Worm (Caenorhabditis elegans): Measurements from ENCODE around the gene F31F7.2.

F31F7.2 gene

ce11 chrV:6224984-6225617 is 45.6 kb upstream of the F31F7.2 start (continued):
- TF ChIP-seq lsy-2 (tag; optimal IDR thresholded peaks at IDR 0.05) (peak in 1 of 2 experiments; percentile 36), snpc-1.2 (GFP tag; IDR thresholded peaks at IDR 0.05) (no peak), lim-7 (GFP tag; IDR thresholded peaks at IDR 0.05) (no peak), gei-8 (GFP tag; optimal IDR thresholded peaks at IDR 0.05) (no peak), hif-1 (tag; optimal IDR thresholded peaks at IDR 0.05) (no peak), nhr-48 (tag; optimal IDR thresholded peaks at IDR 0.05) (no peak), dve-1 (tag; optimal IDR thresholded peaks at IDR 0.05; ENCODE audit: insufficient read depth) (peak; percentile 0), hlh-11 (tag; optimal IDR thresholded peaks at IDR 0.05) (no peak), nhr-42 (GFP tag; IDR thresholded peaks at IDR 0.05) (0 out of 2 replicates have a peak, but pooled peaks have one; percentile 4), nhr-76 (tag; optimal IDR thresholded peaks at IDR 0.05) (no peak), aha-1 (tag) (peak; percentile 94), lin-13 (GFP tag; optimal IDR thresholded peaks at IDR 0.05) (no peak), ztf-11 (tag; optimal IDR thresholded peaks at IDR 0.05) (no peak), nhr-10 (tag; optimal IDR thresholded peaks at IDR 0.05) (no peak)

- TF ChIP-seq dmd-9 (GFP tag; IDR thresholded peaks at IDR 0.05) = no peak
- no peak for TF ChIP-seq nhr-102 (tag; optimal IDR thresholded peaks at IDR 0.05)
- TF ChIP-seq ceh-20 (GFP tag; IDR thresholded peaks at IDR 0.05) = no peak; the same call in 1 of the 2 replicates
- TF ChIP-seq lim-7 (GFP tag; IDR thresholded peaks at IDR 0.05) = no peak
- no peak for TF ChIP-seq zag-1 (tag; optimal IDR thresholded peaks at IDR 0.05)
- peak; percentile 52; the same call in 1 of the 2 replicates for TF ChIP-seq php-3 (GFP tag; IDR thresholded peaks at IDR 0.05)
- TF ChIP-seq zip-11 (GFP tag; IDR thresholded peaks at IDR 0.05) = no peak
- TF ChIP-seq hmg-1.1 (GFP tag; IDR thresholded peaks at IDR 0.05) = no peak
- TF ChIP-seq zfp-3 (GFP tag; conservative IDR thresholded peaks at IDR 0.05) = peak; percentile 21; the same call in 1 of the 2 replicates
- peak; percentile 5 for TF ChIP-seq mep-1 (tag; optimal IDR thresholded peaks at IDR 0.05)
- no peak for TF ChIP-seq zfp-2 (tag; optimal IDR thresholded peaks at IDR 0.05)
- TF ChIP-seq T20F7.1 (GFP tag; optimal IDR thresholded peaks at IDR 0.05) = peak; percentile 15
- no peak for TF ChIP-seq sdz-12 (GFP tag; optimal IDR thresholded peaks at IDR 0.05)
- no peak for TF ChIP-seq mes-2 (tag; optimal IDR thresholded peaks at IDR 0.05; ENCODE audit: poor library complexity, severe bottlenecking)
- TF ChIP-seq madf-9 (GFP tag; conservative IDR thresholded peaks at IDR 0.05) = peak; percentile 55; the same call in 1 of the 2 replicates
- TF ChIP-seq hlh-30 (tag; optimal IDR thresholded peaks at IDR 0.05; ENCODE audit: insufficient read depth) = peak; percentile 17
- no peak for TF ChIP-seq hif-1 (tag; optimal IDR thresholded peaks at IDR 0.05)
- TF ChIP-seq nhr-76 (tag; optimal IDR thresholded peaks at IDR 0.05) = no peak
- no peak for TF ChIP-seq ces-1 (GFP tag; optimal IDR thresholded peaks at IDR 0.05)
- TF ChIP-seq set-16 (GFP tag; IDR thresholded peaks at IDR 0.05) = peak; percentile 39; the same call in 1 of the 2 replicates
- peak; percentile 28; the same call in 1 of the 2 replicates for TF ChIP-seq ctbp-1 (GFP tag; IDR thresholded peaks at IDR 0.05)
- no peak for TF ChIP-seq ama-1 (optimal IDR thresholded peaks at IDR 0.05)
- no peak for TF ChIP-seq nhr-41 (GFP tag; IDR thresholded peaks at IDR 0.05)
- no peak for TF ChIP-seq nhr-10 (tag; optimal IDR thresholded peaks at IDR 0.05)
- peak in 1 of 2 experiments; percentile 8 for TF ChIP-seq daf-16 (GFP tag; optimal IDR thresholded peaks at IDR 0.05)
- TF ChIP-seq daf-16 (tag; optimal IDR thresholded peaks at IDR 0.05) = peak; percentile 24
- no peak for TF ChIP-seq ceh-44 (GFP tag; IDR thresholded peaks at IDR 0.05)
- TF ChIP-seq cey-2 (tag; optimal IDR thresholded peaks at IDR 0.05; ENCODE audit: borderline replicate concordance, insufficient read depth) = no peak
- TF ChIP-seq rbr-2 (tag; optimal IDR thresholded peaks at IDR 0.05) = no peak
- peak; percentile 5 for TF ChIP-seq hlh-11 (tag; optimal IDR thresholded peaks at IDR 0.05)
- TF ChIP-seq T26A8.4 (GFP tag; IDR thresholded peaks at IDR 0.05) = peak; percentile 45
- TF ChIP-seq nhr-25 (tag; optimal IDR thresholded peaks at IDR 0.05; ENCODE audit: borderline replicate concordance, insufficient read depth) = no peak
- peak; percentile 70; the same call in 1 of the 2 replicates for TF ChIP-seq egl-43 (GFP tag; IDR thresholded peaks at IDR 0.05)
- TF ChIP-seq spr-1 (tag; optimal IDR thresholded peaks at IDR 0.05) = no peak
- peak; percentile 33; the same call in 1 of the 2 replicates for TF ChIP-seq snpc-1.2 (GFP tag; IDR thresholded peaks at IDR 0.05)
- no peak for TF ChIP-seq nhr-42 (GFP tag; IDR thresholded peaks at IDR 0.05)
- no peak for TF ChIP-seq D1046.2 (GFP tag; IDR thresholded peaks at IDR 0.05)
- peak in 1 of 2 experiments; percentile 51 for TF ChIP-seq lsy-2 (tag; optimal IDR thresholded peaks at IDR 0.05)
- TF ChIP-seq nhr-237 (tag; optimal IDR thresholded peaks at IDR 0.05) = no peak
Observed at ce11 chrV:6225745-6226528, 44.7 kb upstream of the F31F7.2 start.
